Fruit fly (Drosophila melanogaster) whole organism, embryonic: ENCODE data around the gene Trl.

ENCODE experiments used
- ATbp ChIP-seq: fragments of 200-800 bp; sonication (Bioruptor generic); optimal IDR thresholded peaks from 2 replicates; lab custom pipeline; 2017; ENCODE audit warnings: missing biosample characterization, mild to moderate bottlenecking, missing genetic modification characterization, missing genetic modification reagents
- CG10209 ChIP-seq: fragments of 200-800 bp; sonication (Bioruptor generic); optimal IDR thresholded peaks from 3 replicates; lab custom pipeline; 2017; ENCODE audit warnings: missing biosample characterization, mild to moderate bottlenecking, missing genetic modification characterization, missing genetic modification reagents
- CG10543 ChIP-seq: fragments of 200-800 bp; sonication (Bioruptor generic); optimal IDR thresholded peaks from 3 replicates; lab custom pipeline; 2017; ENCODE audit warnings: missing biosample characterization, mild to moderate bottlenecking, missing genetic modification characterization, moderate library complexity
- CG12071 ChIP-seq: fragments of 200-800 bp; sonication (Bioruptor generic); optimal IDR thresholded peaks from 3 replicates; lab custom pipeline; 2018; ENCODE audit warnings: missing biosample characterization, mild to moderate bottlenecking, missing genetic modification characterization
- CG14667 ChIP-seq: fragments of 200-800 bp; sonication (Bioruptor generic); IDR thresholded peaks from 2 replicates; pipeline ENCODE4 v1.3.6; 2022; ENCODE audit warnings: missing biosample characterization, missing genetic modification characterization
- CG14710 ChIP-seq: fragments of 200-800 bp; sonication (Bioruptor generic); optimal IDR thresholded peaks from 3 replicates; lab custom pipeline; 2019; ENCODE audit warnings: missing biosample characterization, mild to moderate bottlenecking, missing genetic modification characterization, moderate library complexity
- CG15073 ChIP-seq: fragments of 200-800 bp; sonication (Bioruptor generic); optimal IDR thresholded peaks from 2 replicates; lab custom pipeline; 2016; ENCODE audit warnings: missing biosample characterization, missing genetic modification characterization
- CG1529 ChIP-seq: fragments of 200-800 bp; sonication (Bioruptor generic); optimal IDR thresholded peaks from 3 replicates; lab custom pipeline; 2018; ENCODE audit warnings: missing biosample characterization, missing genetic modification characterization
- CG1792 ChIP-seq: fragments of 200-800 bp; sonication (Bioruptor generic); optimal IDR thresholded peaks from 2 replicates; lab custom pipeline; 2016; ENCODE audit warnings: missing biosample characterization, missing genetic modification characterization
- CG18011 ChIP-seq: fragments of 200-800 bp; sonication (Bioruptor generic); optimal IDR thresholded peaks from 2 replicates; lab custom pipeline; 2017; ENCODE audit warnings: missing biosample characterization, missing genetic modification characterization, mild to moderate bottlenecking, moderate library complexity, missing genotype
- CG30020 ChIP-seq: fragments of 200-800 bp; optimal IDR thresholded peaks from 2 replicates; lab custom pipeline; 2019; ENCODE audit warnings: missing biosample characterization, mild to moderate bottlenecking, missing genetic modification characterization, moderate library complexity
- CG3065 ChIP-seq: fragments of 200-800 bp; sonication (Bioruptor generic); optimal IDR thresholded peaks from 2 replicates; lab custom pipeline; 2016; ENCODE audit warnings: missing biosample characterization, missing genetic modification characterization
- CG42726 ChIP-seq: fragments of 200-800 bp; sonication (Bioruptor generic); IDR thresholded peaks from 2 replicates; pipeline ENCODE4 v1.3.6; 2022; ENCODE audit warnings: missing biosample characterization, missing genetic modification characterization; ENCODE audit not compliant: partially characterized antibody
- CG4404 ChIP-seq: fragments of 200-800 bp; sonication (Bioruptor generic); IDR thresholded peaks from 2 replicates; pipeline ENCODE4 v1.3.6; 2022; ENCODE audit warnings: missing biosample characterization, missing genetic modification characterization
- CG7987 ChIP-seq: fragments of 200-800 bp; sonication (Bioruptor generic); optimal IDR thresholded peaks from 2 replicates; lab custom pipeline; 2018; ENCODE audit warnings: missing biosample characterization, mild to moderate bottlenecking, missing genetic modification characterization, moderate library complexity
- CG8290 ChIP-seq, 3 experiments: fragments of 200-800 bp; sonication (Bioruptor generic); optimal IDR thresholded peaks; 2 replicates each; lab custom pipeline; 2016 to 2019; ENCODE audit warnings: missing biosample characterization in 3 of 3, missing genetic modification characterization in 3 of 3, mild to moderate bottlenecking in 2 of 3, moderate library complexity in 1 of 3
- CG8765 ChIP-seq: fragments of 200-800 bp; sonication (Bioruptor generic); IDR thresholded peaks from 2 replicates; pipeline ENCODE4 v1.3.6; 2022; ENCODE audit warnings: missing biosample characterization, missing genetic modification characterization
- Dek ChIP-seq: fragments of 200-800 bp; sonication (Bioruptor generic); optimal IDR thresholded peaks from 3 replicates; lab custom pipeline; 2019; ENCODE audit warnings: missing biosample characterization, mild to moderate bottlenecking, missing genetic modification characterization, moderate library complexity
- Dip3 ChIP-seq: fragments of 200-800 bp; sonication (Bioruptor generic); optimal IDR thresholded peaks from 3 replicates; lab custom pipeline; 2016; ENCODE audit warnings: missing biosample characterization, missing genetic modification characterization
- E2f2 ChIP-seq: fragments of 200-800 bp; sonication (Bioruptor generic); IDR thresholded peaks from 2 replicates; pipeline ENCODE4 v1.3.6; 2022; ENCODE audit warnings: missing biosample characterization, missing genetic modification characterization
- ERR ChIP-seq: fragments of 200-800 bp; sonication (Bioruptor generic); optimal IDR thresholded peaks from 2 replicates; lab custom pipeline; 2016; ENCODE audit warnings: missing biosample characterization, missing genetic modification characterization
- Hey ChIP-seq: fragments of 200-800 bp; sonication (Bioruptor generic); optimal IDR thresholded peaks from 3 replicates; lab custom pipeline; 2018; ENCODE audit warnings: missing biosample characterization, mild to moderate bottlenecking, missing genetic modification characterization
- Hmx ChIP-seq: fragments of 200-800 bp; sonication (Bioruptor generic); optimal IDR thresholded peaks from 2 replicates; lab custom pipeline; 2016; ENCODE audit warnings: missing biosample characterization, missing genetic modification characterization
- MESR4 ChIP-seq: fragments of 200-800 bp; sonication (Bioruptor generic); optimal IDR thresholded peaks from 2 replicates; lab custom pipeline; 2018; ENCODE audit warnings: missing biosample characterization, mild to moderate bottlenecking, missing genetic modification characterization, moderate library complexity
- Med ChIP-seq: fragments of 200-800 bp; sonication (Bioruptor generic); peaks from one replicate; lab custom pipeline; 2016; ENCODE audit warnings: missing biosample characterization, missing genetic modification characterization, mild to moderate bottlenecking, inconsistent platforms, moderate library complexity
- Six4 ChIP-seq: fragments of 200-800 bp; sonication (Bioruptor generic); optimal IDR thresholded peaks from 2 replicates; lab custom pipeline; 2016; ENCODE audit warnings: missing biosample characterization, missing genetic modification characterization
- Trl ChIP-seq, 3 experiments: fragments of >200 bp in 2 of 3; fragments of 200-800 bp in 1 of 3; sonication (Bioruptor generic) in 1 of 3; optimal IDR thresholded peaks; 2 replicates in 1 of 3; 3 replicates in 2 of 3; lab custom pipeline; 2016 to 2017; ENCODE audit warnings: missing biosample characterization in 1 of 3, missing genetic modification characterization in 1 of 3
- cad ChIP-seq: fragments of >200 bp; optimal IDR thresholded peaks from 2 replicates; lab custom pipeline; 2017; ENCODE audit warnings: missing biosample characterization, missing genetic modification characterization
- crc ChIP-seq: fragments of 200-800 bp; sonication (Bioruptor generic); optimal IDR thresholded peaks from 2 replicates; lab custom pipeline; 2016; ENCODE audit warnings: missing biosample characterization, missing genetic modification characterization
- en ChIP-seq: fragments of 200-800 bp; sonication (Bioruptor generic); optimal IDR thresholded peaks from 2 replicates; lab custom pipeline; 2016; ENCODE audit warnings: missing biosample characterization, missing genetic modification characterization
- exex ChIP-seq: fragments of 200-800 bp; sonication (Bioruptor generic); optimal IDR thresholded peaks from 4 replicates; lab custom pipeline; 2018; ENCODE audit warnings: missing biosample characterization, mild to moderate bottlenecking, missing genetic modification characterization, moderate library complexity
- grn ChIP-seq: fragments of 200-800 bp; sonication (Bioruptor generic); optimal IDR thresholded peaks from 3 replicates; lab custom pipeline; 2017; ENCODE audit warnings: missing biosample characterization, missing genetic modification characterization
- hbn ChIP-seq: fragments of 200-800 bp; sonication (Bioruptor generic); IDR thresholded peaks from 2 replicates; pipeline ENCODE4 v1.3.6; 2022; ENCODE audit warnings: missing biosample characterization, missing genetic modification characterization; ENCODE audit not compliant: partially characterized antibody
- ind ChIP-seq: fragments of 200-800 bp; sonication (Bioruptor generic); optimal IDR thresholded peaks from 3 replicates; lab custom pipeline; 2016; ENCODE audit warnings: missing biosample characterization, missing genetic modification characterization
- inv ChIP-seq: fragments of 200-800 bp; sonication (Bioruptor generic); IDR thresholded peaks from 2 replicates; pipeline ENCODE4 v1.3.6; 2022; ENCODE audit warnings: missing biosample characterization, missing genetic modification characterization; ENCODE audit not compliant: partially characterized antibody
- knrl ChIP-seq: fragments of 200-800 bp; sonication (Bioruptor generic); IDR thresholded peaks from 3 replicates; pipeline ENCODE4 v1.3.6; 2022; ENCODE audit warnings: missing biosample characterization, missing genetic modification characterization; ENCODE audit not compliant: partially characterized antibody
- lola ChIP-seq, 3 experiments: fragments of >200 bp in 2 of 3; fragments of 200-800 bp in 1 of 3; sonication (Bioruptor generic) in 1 of 3; optimal IDR thresholded peaks; 2 replicates each; lab custom pipeline; 2017 to 2019; ENCODE audit warnings: missing biosample characterization in 3 of 3, missing genetic modification characterization in 3 of 3, mild to moderate bottlenecking in 1 of 3, moderate library complexity in 1 of 3
- mirr ChIP-seq: fragments of 200-800 bp; sonication (Bioruptor generic); optimal IDR thresholded peaks from 3 replicates; lab custom pipeline; 2018; ENCODE audit warnings: missing biosample characterization, mild to moderate bottlenecking, missing genetic modification characterization
- nom ChIP-seq: fragments of 200-800 bp; sonication (Bioruptor generic); optimal IDR thresholded peaks from 2 replicates; lab custom pipeline; 2017; ENCODE audit warnings: missing biosample characterization, missing genetic modification characterization, mild to moderate bottlenecking, moderate library complexity, missing genetic modification reagents
- onecut ChIP-seq: fragments of 200-800 bp; sonication (Bioruptor generic); IDR thresholded peaks from 2 replicates; pipeline ENCODE4 v1.3.6; 2022; ENCODE audit warnings: missing biosample characterization, missing genetic modification characterization
- sd ChIP-seq: fragments of 200-800 bp; sonication (Bioruptor generic); optimal IDR thresholded peaks from 3 replicates; lab custom pipeline; 2018; ENCODE audit warnings: missing biosample characterization, mild to moderate bottlenecking, missing genetic modification characterization, moderate library complexity
- shn ChIP-seq: fragments of 200-800 bp; sonication (Bioruptor generic); optimal IDR thresholded peaks from 3 replicates; lab custom pipeline; 2016; ENCODE audit warnings: missing biosample characterization, missing genetic modification characterization
- sima ChIP-seq: fragments of 200-800 bp; sonication (Bioruptor generic); optimal IDR thresholded peaks from 2 replicates; lab custom pipeline; 2016; ENCODE audit warnings: missing biosample characterization, missing genetic modification characterization
- sug ChIP-seq: fragments of 200-800 bp; optimal IDR thresholded peaks from 2 replicates; lab custom pipeline; 2019; ENCODE audit warnings: missing biosample characterization, mild to moderate bottlenecking, missing genetic modification characterization, moderate library complexity
- vnd ChIP-seq: fragments of 200-800 bp; sonication (Bioruptor generic); IDR thresholded peaks from 3 replicates; pipeline ENCODE4 v1.3.6; 2022; ENCODE audit warnings: missing biosample characterization, missing genetic modification characterization; ENCODE audit not compliant: partially characterized antibody
- zfh1 ChIP-seq: fragments of 200-800 bp; sonication (Bioruptor generic); IDR thresholded peaks from 3 replicates; pipeline ENCODE4 v1.3.6; 2022; ENCODE audit warnings: missing biosample characterization, missing genetic modification characterization

Trl gene

dm6 chr3L:14784241-14784948 is 23.5 kb upstream of the Trl start:
- TF ChIP-seq E2f2 (GFP tag; lab: Robert Waterston, UW) (no peak), Dek (no peak), ind (GFP tag; lab: Kevin White, UChicago) (no peak), grn (no peak), CG42726 (GFP tag; lab: Robert Waterston, UW) (no peak), CG8765 (GFP tag; lab: Robert Waterston, UW) (no peak), CG10209 (no peak), sd (tag; lab: Kevin White, UChicago) (peak; percentile 95), CG15073 (GFP tag; lab: Kevin White, UChicago) (no peak)
- TF ChIP-seq, all 482 proteins: peak for 1

DNA sequence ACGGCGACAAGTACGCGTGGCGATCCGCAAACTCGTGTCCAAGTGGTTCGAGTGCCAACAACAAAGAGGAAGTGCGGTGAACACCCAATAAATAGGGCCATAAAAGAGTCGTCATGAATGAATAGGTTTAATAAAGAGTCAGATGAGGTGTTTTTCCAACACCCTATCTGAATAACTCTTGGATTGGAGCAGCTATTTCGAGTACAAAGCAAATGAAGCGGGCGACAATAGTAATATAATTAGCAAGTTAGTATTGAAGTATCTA is 22.4 kb upstream of the Trl start:
- TF ChIP-seq exex, result peak; percentile 28
- TF ChIP-seq zfh1 (GFP tag; lab: Robert Waterston, UW), result no peak
- no peak for TF ChIP-seq MESR4 (GFP tag; lab: Kevin White, UChicago)
- TF ChIP-seq crc (GFP tag; lab: Kevin White, UChicago), result no peak
- no peak for TF ChIP-seq CG12071
- TF ChIP-seq Hey (tag; lab: Kevin White, UChicago), result peak; percentile 12
- TF ChIP-seq Med (GFP tag; lab: Kevin White, UChicago), result peak; percentile 66
- TF ChIP-seq mirr (GFP tag; lab: Kevin White, UChicago), result peak; percentile 11
- no peak for TF ChIP-seq Hmx
- no peak for TF ChIP-seq CG8290 (GFP tag; optimal IDR thresholded peaks at IDR 0.05; lab: Kevin White, UChicago)
- peak in 1 of 2 experiments; percentile 11 for TF ChIP-seq CG8290 (tag; optimal IDR thresholded peaks at IDR 0.05; lab: Kevin White, UChicago)
- no peak for TF ChIP-seq hbn
- peak; percentile 46 for TF ChIP-seq cad (GFP tag; lab: Kevin White, UChicago)
- TF ChIP-seq Dip3 (GFP tag; lab: Kevin White, UChicago), result no peak
- TF ChIP-seq, all 482 proteins: peak for 6

DNA sequence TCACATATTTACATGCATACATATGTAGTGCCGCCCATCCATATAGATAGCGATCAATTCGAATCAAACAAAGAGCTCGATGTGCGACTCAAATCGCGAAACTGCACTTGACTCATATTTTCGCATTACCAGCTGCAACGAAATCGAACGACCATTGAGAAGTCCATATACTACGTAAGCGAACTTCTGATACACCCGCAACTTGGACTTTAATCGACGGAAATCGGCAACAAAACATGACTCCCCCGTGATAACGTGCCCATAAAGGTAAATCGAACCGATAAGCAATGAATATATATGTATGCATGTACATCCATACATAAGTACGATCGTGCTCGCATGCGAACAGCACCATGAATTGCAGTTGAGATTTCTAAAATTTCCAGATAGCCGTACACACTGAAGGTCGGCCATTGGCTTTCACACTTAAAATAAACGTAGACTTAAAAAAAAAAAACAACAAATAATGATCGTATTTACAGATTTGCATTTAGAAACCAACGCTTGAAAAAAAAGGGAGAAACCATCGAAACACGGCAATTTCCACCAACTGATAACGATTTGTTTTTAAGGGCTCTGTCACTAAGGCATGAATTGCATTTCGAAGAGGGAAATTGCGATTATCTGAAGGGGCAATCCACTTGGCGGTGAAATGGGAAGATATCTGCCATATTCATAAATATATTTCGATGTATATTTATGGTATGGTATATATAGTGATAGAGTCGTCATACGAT is 21.9 kb upstream of the Trl start:
- TF ChIP-seq CG1529 (GFP tag; lab: Kevin White, UChicago), result no peak
- TF ChIP-seq Six4 (GFP tag; lab: Kevin White, UChicago), result no peak
- no peak for TF ChIP-seq CG18011 (GFP tag; lab: Kevin White, UChicago)
- TF ChIP-seq sima, result no peak
- TF ChIP-seq Trl (optimal IDR thresholded peaks at IDR 0.05; lab: Kevin White, UChicago), result no peak
- TF ChIP-seq Trl (GFP tag; optimal IDR thresholded peaks at IDR 0.05; lab: Kevin White, UChicago), result no peak
- peak; percentile 59 for TF ChIP-seq sug
- TF ChIP-seq ATbp (GFP tag; lab: Kevin White, UChicago), result no peak
- no peak for TF ChIP-seq en (GFP tag; lab: Kevin White, UChicago)
- TF ChIP-seq vnd, result no peak
- TF ChIP-seq inv (GFP tag; lab: Robert Waterston, UW), result no peak
- TF ChIP-seq CG14667 (GFP tag; lab: Robert Waterston, UW), result no peak
- no peak for TF ChIP-seq shn
- TF ChIP-seq lola (GFP tag; optimal IDR thresholded peaks at IDR 0.05; lab: Kevin White, UChicago), result no peak
- TF ChIP-seq CG1792, result no peak
- TF ChIP-seq nom (GFP tag; lab: Kevin White, UChicago), result peak; percentile 52
- no peak for TF ChIP-seq knrl (GFP tag; lab: Robert Waterston, UW)
- TF ChIP-seq grn, result no peak
- TF ChIP-seq CG30020, result no peak
- no peak for TF ChIP-seq CG7987 (GFP tag; lab: Kevin White, UChicago)
- TF ChIP-seq CG10543 (GFP tag; lab: Kevin White, UChicago), result peak; percentile 15
- no peak for TF ChIP-seq CG3065 (GFP tag; lab: Kevin White, UChicago)
- TF ChIP-seq ERR (GFP tag; lab: Kevin White, UChicago), result peak; percentile 5
- TF ChIP-seq CG14710 (tag; lab: Kevin White, UChicago), result no peak
- TF ChIP-seq onecut (GFP tag; lab: Robert Waterston, UW), result no peak
- TF ChIP-seq CG4404 (GFP tag; lab: Robert Waterston, UW), result no peak
